Worm (Caenorhabditis elegans): ENCODE results near the gene fbxa-10.

fbxa-10 gene

DNA sequence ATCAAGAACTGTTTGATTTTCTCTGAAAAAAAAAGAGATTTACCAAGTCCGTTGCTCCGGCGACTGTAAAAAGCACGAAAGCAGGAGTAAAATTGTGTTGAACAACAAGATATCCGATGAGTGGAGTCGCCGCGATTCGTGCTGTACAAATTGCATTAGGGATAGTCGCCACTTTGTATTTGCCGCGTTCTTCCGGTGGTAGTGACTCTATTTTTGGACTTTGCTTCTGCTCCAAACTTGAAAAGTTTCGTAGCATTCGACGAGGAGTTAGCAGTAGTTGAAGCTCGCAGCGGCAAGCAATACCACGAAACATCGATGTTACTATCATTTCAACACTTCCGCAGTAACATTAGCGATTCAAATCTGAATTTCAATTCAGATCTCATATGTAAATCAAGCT lies 42.6 kb upstream of the fbxa-10 start, which contains the start of gene crls-1:
crls-1 (minus strand) TSS at position 363 of the 400 bp plus-strand sequence.
- TF ChIP-seq mxl-2 (GFP tag; conservative IDR thresholded peaks at IDR 0.05) (no peak), Y48G9A.11 (GFP tag; IDR thresholded peaks at IDR 0.05) (0 out of 2 replicates have a peak, but pooled peaks have one; percentile 44), F26F4.8 (GFP tag; conservative IDR thresholded peaks at IDR 0.05) (no peak), tra-1 (GFP tag; IDR thresholded peaks at IDR 0.05) (0 out of 2 replicates have a peak, but pooled peaks have one; percentile 39), zip-2 (tag; optimal IDR thresholded peaks at IDR 0.05) (no peak), T20F7.1 (GFP tag; optimal IDR thresholded peaks at IDR 0.05) (peak; percentile 20), arid-1 (GFP tag; conservative IDR thresholded peaks at IDR 0.05) (0 out of 2 replicates have a peak, but pooled peaks have one; percentile 6), ama-1 (optimal IDR thresholded peaks at IDR 0.05) (peak; percentile 81), hlh-30 (tag; optimal IDR thresholded peaks at IDR 0.05; ENCODE audit: insufficient read depth) (no peak), lin-38 (GFP tag; IDR thresholded peaks at IDR 0.05) (peak; percentile 30; the same call in 1 of the 2 replicates), zfp-3 (GFP tag; conservative IDR thresholded peaks at IDR 0.05) (no peak), daf-16 (GFP tag; optimal IDR thresholded peaks at IDR 0.05) (no peak), daf-16 (tag; optimal IDR thresholded peaks at IDR 0.05) (peak; percentile 13), dmd-8 (GFP tag; IDR thresholded peaks at IDR 0.05) (no peak), dmd-6 (GFP tag; IDR thresholded peaks at IDR 0.05) (0 out of 2 replicates have a peak, but pooled peaks have one; percentile 9), lim-7 (GFP tag; IDR thresholded peaks at IDR 0.05) (no peak), F10B5.3 (tag; optimal IDR thresholded peaks at IDR 0.05) (no peak)

DNA sequence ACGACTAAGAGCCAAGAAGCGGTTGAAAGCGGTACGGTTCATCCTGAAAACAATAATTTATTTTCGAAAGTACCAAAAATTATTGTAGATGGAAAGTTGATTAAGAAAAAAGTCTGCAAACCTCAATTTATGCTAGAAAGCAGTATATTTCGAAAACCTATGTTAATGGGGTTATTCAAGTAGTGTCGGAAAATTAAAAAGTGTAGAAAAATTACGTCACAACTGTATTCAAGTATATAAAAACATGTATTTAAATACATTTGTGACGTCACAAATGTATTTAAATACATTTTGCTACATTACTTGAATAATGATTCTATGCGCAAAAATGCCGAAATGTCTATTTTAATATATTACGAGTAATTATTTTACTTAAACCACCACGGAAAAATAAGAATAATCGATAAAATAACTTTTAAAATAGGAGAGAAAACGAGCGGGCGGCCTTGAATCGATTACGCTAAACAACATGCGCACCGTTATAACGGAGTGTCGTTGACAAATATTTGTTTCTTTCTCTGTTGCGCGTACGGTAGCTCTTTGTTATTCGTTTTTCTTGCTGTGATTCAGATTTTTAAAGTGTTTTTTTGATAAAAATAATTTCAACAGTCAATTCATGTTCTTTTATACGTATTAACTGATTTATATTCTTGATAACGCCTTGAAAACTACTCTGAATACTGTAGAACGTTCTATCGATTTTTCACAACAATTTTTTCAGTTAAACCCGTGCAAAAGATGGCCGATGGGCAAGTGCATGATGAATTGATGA lies 41.5 kb upstream of the fbxa-10 start, which contains the start of the genes F23H11.5 and bra-2:
F23H11.5 (minus strand) TSS at position 51 of the 772 bp plus-strand sequence.
bra-2 (plus strand) TSS at position 722 of the 772 bp plus-strand sequence.
- TF ChIP-seq zag-1 (tag; optimal IDR thresholded peaks at IDR 0.05) (no peak), lin-29 (GFP tag; IDR thresholded peaks at IDR 0.05) (no peak), R02D3.7 (tag; optimal IDR thresholded peaks at IDR 0.05) (no peak), dve-1 (tag; optimal IDR thresholded peaks at IDR 0.05; ENCODE audit: insufficient read depth) (no peak), madf-5 (GFP tag; IDR thresholded peaks at IDR 0.05) (no peak), attf-4 (tag; optimal IDR thresholded peaks at IDR 0.05) (no peak), duxl-1 (tag; optimal IDR thresholded peaks at IDR 0.05; ENCODE audit: poor library complexity) (no peak), ctbp-1 (GFP tag; IDR thresholded peaks at IDR 0.05) (no peak), Y75B8A.6 (GFP tag; IDR thresholded peaks at IDR 0.05) (no peak), arid-1 (GFP tag; conservative IDR thresholded peaks at IDR 0.05) (no peak), hlh-11 (tag; optimal IDR thresholded peaks at IDR 0.05) (no peak), ama-1 (optimal IDR thresholded peaks at IDR 0.05) (peak; percentile 24), lin-15B (tag; optimal IDR thresholded peaks at IDR 0.05) (no peak), pqm-1 (tag; optimal IDR thresholded peaks at IDR 0.05) (no peak), F26F4.8 (GFP tag; conservative IDR thresholded peaks at IDR 0.05) (no peak), pha-4 (GFP tag; IDR thresholded peaks at IDR 0.05) (no peak), pha-4 (tag; optimal IDR thresholded peaks at IDR 0.05) (peak; percentile 43), nhr-48 (tag; optimal IDR thresholded peaks at IDR 0.05) (no peak), F37D6.2 (tag; optimal IDR thresholded peaks at IDR 0.05) (no peak), ZK546.5 (tag; optimal IDR thresholded peaks at IDR 0.05) (no peak), F44E2.7 (GFP tag; IDR thresholded peaks at IDR 0.05) (no peak), ceh-32 (tag; optimal IDR thresholded peaks at IDR 0.05; ENCODE audit: poor library complexity) (no peak), nhr-6 (tag; optimal IDR thresholded peaks at IDR 0.05) (peak; percentile 41), ztf-11 (tag; optimal IDR thresholded peaks at IDR 0.05) (no peak), hlh-30 (tag; optimal IDR thresholded peaks at IDR 0.05; ENCODE audit: insufficient read depth) (peak; percentile 1), sdz-12 (GFP tag; optimal IDR thresholded peaks at IDR 0.05) (no peak), dpl-1 (GFP tag; optimal IDR thresholded peaks at IDR 0.05) (peak; percentile 5), spr-3 (GFP tag; optimal IDR thresholded peaks at IDR 0.05) (no peak), T20F7.1 (GFP tag; optimal IDR thresholded peaks at IDR 0.05) (peak; percentile 95), mes-2 (tag; optimal IDR thresholded peaks at IDR 0.05; ENCODE audit: poor library complexity, severe bottlenecking) (peak; percentile 60), skn-1 (tag; optimal IDR thresholded peaks at IDR 0.05) (no peak), mdl-1 (tag; optimal IDR thresholded peaks at IDR 0.05) (no peak), fkh-10 (GFP tag; optimal IDR thresholded peaks at IDR 0.05) (no peak)
